Fruit fly (Drosophila melanogaster) whole organism, wandering third instar larva: Measurements from ENCODE around the gene CG14110.

Experiments used
- Rel ChIP-seq, 2 experiments: fragments of 200-800 bp; sonication (Bioruptor generic) in 1 of 2; optimal IDR thresholded peaks; 2 replicates in 1 of 2; 3 replicates in 1 of 2; lab custom pipeline; 2016 to 2019; ENCODE audit warnings: mild to moderate bottlenecking in 2 of 2, missing biosample characterization in 2 of 2, missing genetic modification characterization in 2 of 2, moderate library complexity in 1 of 2
- Sp1 ChIP-seq: fragments of 200-800 bp; sonication (Bioruptor generic); optimal IDR thresholded peaks from 3 replicates; lab custom pipeline; 2019; ENCODE audit warnings: missing biosample characterization, mild to moderate bottlenecking, missing genetic modification characterization, moderate library complexity

Gene CG14110

DNA sequence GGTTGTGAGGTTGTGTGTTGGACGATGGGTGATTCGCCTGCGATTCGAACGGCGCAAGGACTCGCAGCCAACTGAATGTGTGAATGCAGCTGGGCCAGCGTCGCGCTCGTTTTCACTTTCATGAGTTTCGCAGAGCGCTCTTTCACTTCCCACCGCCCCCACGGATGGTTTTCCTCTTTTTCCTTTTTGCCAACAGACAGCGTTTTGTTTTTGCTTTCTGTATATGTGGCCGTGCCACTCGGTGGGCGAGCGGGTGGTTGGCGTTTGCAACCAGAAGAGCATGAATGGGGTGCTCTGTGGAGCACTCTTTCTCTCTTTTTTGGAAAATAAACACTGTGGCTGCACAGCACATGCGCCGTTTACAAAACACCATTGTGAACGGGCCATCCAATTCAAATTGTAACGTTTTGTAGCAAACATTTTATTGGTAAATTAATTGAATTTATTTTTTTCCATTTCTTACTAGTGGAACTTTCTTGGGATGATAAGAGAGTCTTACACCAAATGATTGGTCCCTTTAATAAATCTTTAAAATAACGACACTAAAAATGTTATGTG lies 50.7 kb downstream of the CG14110 start, which contains the start of gene CG10713:
Gene CG10713, minus strand, starts transcription at position 60 of the 558 bp plus-strand sequence.
- TF ChIP-seq Sp1 (GFP tag; lab: Kevin White, UChicago) (peak; percentile 5), Rel (GFP tag; optimal IDR thresholded peaks at IDR 0.05; lab: Kevin White, UChicago) (no peak), Rel (tag; optimal IDR thresholded peaks at IDR 0.05; lab: Kevin White, UChicago) (no peak)
